Worm (Caenorhabditis elegans) whole organism, L4 larva: ENCODE measurements around the gene M04D8.5.

Source experiments
- F26F4.8 ChIP-seq: fragments of 200-800 bp; sonication (Bioruptor generic); conservative IDR thresholded peaks from 2 replicates; pipeline ENCODE4 v1.3.6; 2022; ENCODE audit warnings: missing genetic modification characterization, missing compliant biosample characterization
- R02D3.7 ChIP-seq: fragments of 150-350 bp; sonication (generic microtip); optimal IDR thresholded peaks from 3 replicates; lab custom pipeline; 2014; ENCODE audit warnings: missing biosample characterization, missing genetic modification characterization
- Y75B8A.6 ChIP-seq: fragments of 200-800 bp; sonication (Bioruptor generic); IDR thresholded peaks from 2 replicates; pipeline ENCODE4 v1.3.6; 2022; ENCODE audit warnings: missing genetic modification reagents, missing genetic modification characterization, missing compliant biosample characterization
- fos-1 ChIP-seq: fragments of 150-350 bp; optimal IDR thresholded peaks from 2 replicates; lab custom pipeline; 2014; ENCODE audit warnings: missing biosample characterization, missing genetic modification characterization
- lin-38 ChIP-seq: fragments of 200-800 bp; sonication (Bioruptor generic); IDR thresholded peaks from 2 replicates; pipeline ENCODE4 v1.3.6; 2022; ENCODE audit warnings: missing genetic modification reagents, missing genetic modification characterization, missing compliant biosample characterization
- mdl-1 ChIP-seq, 2 experiments: fragments of 150-350 bp in 1 of 2; sonication (generic microtip) in 1 of 2; optimal IDR thresholded peaks; 2 replicates each; lab custom pipeline; 2014 to 2017; ENCODE audit warnings: missing biosample characterization in 2 of 2, missing genetic modification characterization in 2 of 2
- nhr-10 ChIP-seq: fragments of 150-350 bp; optimal IDR thresholded peaks from 2 replicates; lab custom pipeline; 2014; ENCODE audit warnings: missing biosample characterization, missing genetic modification characterization
- nhr-11 ChIP-seq: fragments of 150-350 bp; optimal IDR thresholded peaks from 2 replicates; lab custom pipeline; 2014; ENCODE audit warnings: missing biosample characterization, missing genetic modification characterization
- nhr-111 ChIP-seq: fragments of 200-800 bp; sonication (Bioruptor generic); optimal IDR thresholded peaks from 2 replicates; lab custom pipeline; 2018; ENCODE audit warnings: mild to moderate bottlenecking, missing genetic modification characterization, missing compliant biosample characterization
- pha-4 ChIP-seq, 2 experiments: fragments of 150-350 bp in 1 of 2; fragments of 200-800 bp in 1 of 2; sonication (Bioruptor generic) in 1 of 2; IDR thresholded peaks in 1 of 2; optimal IDR thresholded peaks in 1 of 2; 2 replicates each; pipeline versions ENCODE4 v1.3.6 to Lab custom; 2014 to 2022; ENCODE audit warnings: missing genetic modification characterization in 2 of 2, missing genetic modification reagents in 2 of 2, missing biosample characterization in 1 of 2, missing compliant biosample characterization in 1 of 2
- pqm-1 ChIP-seq: sonication (generic microtip); optimal IDR thresholded peaks from 2 replicates; lab custom pipeline; 2017; ENCODE audit warnings: missing biosample characterization, missing genetic modification characterization
- snpc-4 ChIP-seq: fragments of 150-350 bp; optimal IDR thresholded peaks from 2 replicates; lab custom pipeline; 2014; ENCODE audit warnings: missing biosample characterization, missing genetic modification characterization

DNA sequence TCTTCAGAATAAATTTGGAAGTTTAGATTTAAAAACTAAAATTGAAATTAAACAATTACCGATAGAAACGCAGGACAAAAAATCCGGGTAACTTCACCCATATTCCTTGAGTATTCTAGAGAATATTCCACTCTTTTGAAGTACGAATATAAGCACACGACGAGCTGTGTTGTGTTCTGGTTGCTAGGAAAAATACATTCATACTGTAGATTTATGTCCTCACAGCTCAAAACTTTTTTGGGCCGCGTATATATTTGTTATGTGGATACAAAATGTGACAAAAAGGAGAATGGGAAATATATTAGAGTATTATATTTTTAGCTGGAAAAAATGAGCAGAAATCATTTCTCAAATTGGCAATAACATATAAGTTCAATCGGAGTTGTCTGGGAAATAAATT, at the start of gene M04D8.5:
- no peak for TF ChIP-seq fos-1
- TF ChIP-seq pha-4 (GFP tag; IDR thresholded peaks at IDR 0.05; lab: Robert Waterston, UW), result no peak
- no peak for TF ChIP-seq pha-4 (tag; optimal IDR thresholded peaks at IDR 0.05; lab: Kevin White, UChicago)
- no peak for TF ChIP-seq nhr-10 (tag; lab: Kevin White, UChicago)
- no peak for TF ChIP-seq nhr-111 (GFP tag; lab: Kevin White, UChicago)
- no peak for TF ChIP-seq nhr-11 (tag; lab: Kevin White, UChicago)
- TF ChIP-seq pqm-1, result no peak
- TF ChIP-seq Y75B8A.6, result no peak
- TF ChIP-seq R02D3.7 (tag; lab: Kevin White, UChicago), result no peak
- TF ChIP-seq mdl-1 (tag; optimal IDR thresholded peaks at IDR 0.05; lab: Kevin White, UChicago), result no peak
- TF ChIP-seq snpc-4 (tag; lab: Kevin White, UChicago), result no peak
- TF ChIP-seq F26F4.8, result no peak
- TF ChIP-seq lin-38 (GFP tag; lab: Robert Waterston, UW), result no peak
